Fruit fly (Drosophila melanogaster): ENCODE measurements around the gene elg1.

DNA sequence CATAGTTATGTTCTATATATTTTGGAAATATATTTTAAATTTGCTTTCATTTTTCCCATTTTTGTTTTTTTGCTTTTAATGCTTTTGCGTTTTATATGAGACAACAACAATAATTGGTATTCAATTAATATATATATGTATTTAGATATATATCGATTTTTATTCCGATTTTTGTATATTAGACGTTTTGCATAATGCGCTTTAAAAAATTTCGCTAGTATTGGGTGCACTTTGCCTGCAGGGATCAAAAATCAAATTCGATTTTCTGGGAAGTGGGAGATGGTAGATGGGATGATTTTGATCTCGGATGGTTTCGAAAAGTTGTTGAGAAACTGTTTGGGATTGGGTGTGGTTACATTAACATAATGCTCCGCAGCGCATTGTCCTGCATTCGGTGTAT, 6.0 kb downstream of the elg1 start, which contains the start of gene CG5157:
- no peak for TF ChIP-seq CG1024 (GFP tag; IDR thresholded peaks at IDR 0.05)
- no peak for TF ChIP-seq Lim3 (GFP tag; IDR thresholded peaks at IDR 0.05)
- no peak for TF ChIP-seq klu (GFP tag; IDR thresholded peaks at IDR 0.05)
- no peak for TF ChIP-seq CG12219 (GFP tag; optimal IDR thresholded peaks at IDR 0.05)
- no peak for TF ChIP-seq CG34376 (GFP tag; optimal IDR thresholded peaks at IDR 0.05)
- no peak for TF ChIP-seq H15 (GFP tag; IDR thresholded peaks at IDR 0.05)
- TF ChIP-seq gcm2 (GFP tag; optimal IDR thresholded peaks at IDR 0.05) = no peak
- no peak for TF ChIP-seq sens-2 (GFP tag; IDR thresholded peaks at IDR 0.05)
- no peak for TF ChIP-seq cato (GFP tag; optimal IDR thresholded peaks at IDR 0.05; ENCODE audit: borderline replicate concordance)
- no peak for TF ChIP-seq CG18262 (tag; optimal IDR thresholded peaks at IDR 0.05)
- no peak for TF ChIP-seq CG11456 (GFP tag; IDR thresholded peaks at IDR 0.05)
- no peak for TF ChIP-seq twi (tag; optimal IDR thresholded peaks at IDR 0.05)
- no peak for TF ChIP-seq CG10209 (GFP tag; optimal IDR thresholded peaks at IDR 0.05)
